Fruit fly (Drosophila melanogaster) whole organism: Measurements from ENCODE around the gene CG3546.

ENCODE experiments used
- EcR ChIP-seq, 2 experiments: fragments of >200 bp; optimal IDR thresholded peaks; 2 replicates each; lab custom pipeline; 2017; ENCODE audit warnings: missing biosample characterization in 2 of 2, missing genetic modification characterization in 2 of 2, missing genetic modification reagents in 2 of 2
- usp ChIP-seq: fragments of >200 bp; optimal IDR thresholded peaks from 2 replicates; lab custom pipeline; 2017; ENCODE audit warnings: missing biosample characterization, missing genetic modification characterization, mixed read lengths

dm6 chrX:4542353-4542752 lies 15.5 kb upstream of the CG3546 start, which contains the start of gene CG3568:
- TF ChIP-seq EcR (GFP tag; optimal IDR thresholded peaks at IDR 0.05; lab: Kevin White, UChicago), result no peak
- TF ChIP-seq usp (GFP tag; lab: Kevin White, UChicago), result no peak
